Worm (Caenorhabditis elegans) whole organism, late embryonic: Measurements from ENCODE around the gene gdi-1.

Source experiments
- ahr-1 ChIP-seq: sonication (generic microtip); optimal IDR thresholded peaks from 2 replicates; lab custom pipeline; 2016; ENCODE audit warnings: missing genetic modification characterization, missing compliant biosample characterization
- ama-1 ChIP-seq: fragments of 150-350 bp; optimal IDR thresholded peaks from 2 replicates; lab custom pipeline; 2014
- ceh-6 ChIP-seq: fragments of 200-800 bp; sonication (Bioruptor generic); optimal IDR thresholded peaks from 2 replicates; lab custom pipeline; 2018; ENCODE audit warnings: mild to moderate bottlenecking, missing genetic modification characterization, missing compliant biosample characterization
- fkh-10 ChIP-seq: fragments of 150-350 bp; optimal IDR thresholded peaks from 2 replicates; lab custom pipeline; 2014; ENCODE audit warnings: missing biosample characterization, missing genetic modification reagents, missing genetic modification characterization
- pag-3 ChIP-seq: sonication (generic microtip); optimal IDR thresholded peaks from 2 replicates; lab custom pipeline; 2016; ENCODE audit warnings: missing compliant biosample characterization, missing genetic modification characterization, borderline replicate concordance
- pha-4 ChIP-seq: fragments of 150-350 bp; optimal IDR thresholded peaks from 2 replicates; lab custom pipeline; 2018; ENCODE audit warnings: missing biosample characterization, missing genetic modification reagents, missing genetic modification characterization
- pros-1 ChIP-seq: fragments of 150-350 bp; optimal IDR thresholded peaks from 2 replicates; lab custom pipeline; 2014; ENCODE audit warnings: missing biosample characterization, missing genetic modification reagents, missing genetic modification characterization
- sox-4 ChIP-seq: sonication (generic microtip); optimal IDR thresholded peaks from 2 replicates; lab custom pipeline; 2017; ENCODE audit warnings: mild to moderate bottlenecking, missing genetic modification characterization, inconsistent platforms, missing compliant biosample characterization
- syd-9 ChIP-seq: sonication (generic microtip); optimal IDR thresholded peaks from 2 replicates; lab custom pipeline; 2016; ENCODE audit warnings: mild to moderate bottlenecking, missing genetic modification characterization, moderate library complexity, missing compliant biosample characterization
- unc-55 ChIP-seq: sonication (generic microtip); optimal IDR thresholded peaks from 2 replicates; lab custom pipeline; 2017; ENCODE audit warnings: missing biosample characterization, missing genetic modification reagents, missing genetic modification characterization

- no peak for TF ChIP-seq syd-9 (tag; lab: Kevin White, UChicago)
- TF ChIP-seq ceh-6, result no peak
- TF ChIP-seq unc-55, result no peak
- TF ChIP-seq fkh-10 (GFP tag; lab: Kevin White, UChicago), result no peak
- no peak for TF ChIP-seq pha-4 (tag; lab: Kevin White, UChicago)
- TF ChIP-seq ahr-1 (tag; lab: Kevin White, UChicago), result no peak
- no peak for TF ChIP-seq pros-1 (tag; lab: Kevin White, UChicago)
- TF ChIP-seq ama-1 (lab: Kevin White, UChicago), result no peak
- TF ChIP-seq pag-3 (tag; lab: Kevin White, UChicago), result no peak
- TF ChIP-seq sox-4 (tag; lab: Kevin White, UChicago), result no peak
These were observed 5.2 kb upstream of the gdi-1 start, which contains the start of gene arl-8 for ce11 chrIV:14797849-14798248.
